Worm (Caenorhabditis elegans) whole organism, L4 larva: ENCODE results near the gene ets-5.

Experiments
- ceh-28 ChIP-seq: fragments of 150-350 bp; optimal IDR thresholded peaks from 2 replicates; lab custom pipeline; 2014; ENCODE audit warnings: missing biosample characterization, missing genetic modification reagents, missing genetic modification characterization
- egl-27 ChIP-seq: sonication (generic microtip); optimal IDR thresholded peaks from 3 replicates; lab custom pipeline; 2017; ENCODE audit warnings: missing biosample characterization, missing genetic modification reagents, missing genetic modification characterization
- fkh-10 ChIP-seq: fragments of 150-350 bp; optimal IDR thresholded peaks from 2 replicates; lab custom pipeline; 2014; ENCODE audit warnings: missing biosample characterization, missing genetic modification reagents, missing genetic modification characterization
- hlh-30 ChIP-seq: sonication (generic microtip); optimal IDR thresholded peaks from 2 replicates; lab custom pipeline; 2017; ENCODE audit warnings: antibody characterized with exemption, mild to moderate bottlenecking, missing genetic modification characterization, missing compliant biosample characterization; ENCODE audit not compliant: insufficient read depth
- jun-1 ChIP-seq: fragments of 150-350 bp; optimal IDR thresholded peaks from 2 replicates; lab custom pipeline; 2014; ENCODE audit warnings: missing biosample characterization, missing genetic modification reagents, missing genetic modification characterization
- nhr-237 ChIP-seq: sonication (generic microtip); optimal IDR thresholded peaks from 2 replicates; lab custom pipeline; 2017; ENCODE audit warnings: missing biosample characterization, missing genetic modification characterization
- nhr-48 ChIP-seq: sonication (generic microtip); optimal IDR thresholded peaks from 2 replicates; lab custom pipeline; 2016; ENCODE audit warnings: mild to moderate bottlenecking, missing genetic modification characterization, missing compliant biosample characterization
- ztf-11 ChIP-seq: fragments of 150-350 bp; optimal IDR thresholded peaks from 2 replicates; lab custom pipeline; 2014; ENCODE audit warnings: missing biosample characterization, missing genetic modification characterization

ce11 chrX:5043887-5044286, 40.4 kb downstream of the ets-5 start, which contains the start of gene Y64H9A.2:
- TF ChIP-seq egl-27 (tag; lab: Kevin White, UChicago) (no peak), ceh-28 (no peak), nhr-48 (tag; lab: Kevin White, UChicago) (no peak), hlh-30 (tag; lab: Kevin White, UChicago) (no peak), ztf-11 (tag; lab: Kevin White, UChicago) (no peak), jun-1 (tag; lab: Kevin White, UChicago) (no peak), nhr-237 (tag; lab: Kevin White, UChicago) (no peak), fkh-10 (GFP tag; lab: Kevin White, UChicago) (no peak)
